Fruit fly (Drosophila melanogaster): ENCODE data around the gene CG8661.

CG8661 gene

dm6 chrX:17284400-17284799, at the start of gene CG8661:
TSS of gene CG8661 (minus strand) at chrX:17284500.
- TF ChIP-seq CG33017 (tag; optimal IDR thresholded peaks at IDR 0.05), result no peak
- no peak for TF ChIP-seq Hr96 (GFP tag; optimal IDR thresholded peaks at IDR 0.05)
- TF ChIP-seq tj (GFP tag; optimal IDR thresholded peaks at IDR 0.05), result no peak
- TF ChIP-seq CG12768 (GFP tag; optimal IDR thresholded peaks at IDR 0.05), result no peak
- TF ChIP-seq bab1 (GFP tag; optimal IDR thresholded peaks at IDR 0.05), result no peak
- no peak for TF ChIP-seq Clk (GFP tag; optimal IDR thresholded peaks at IDR 0.05)
- TF ChIP-seq ovo (GFP tag; optimal IDR thresholded peaks at IDR 0.05), result no peak
- TF ChIP-seq pad (GFP tag; optimal IDR thresholded peaks at IDR 0.05), result no peak
- no peak for TF ChIP-seq kay (GFP tag; ENCODE audit: borderline replicate concordance)
- TF ChIP-seq CG11617 (GFP tag; optimal IDR thresholded peaks at IDR 0.05), result no peak
- no peak for TF ChIP-seq CG7101 (tag; optimal IDR thresholded peaks at IDR 0.05)
- no peak for TF ChIP-seq CG5204 (GFP tag; optimal IDR thresholded peaks at IDR 0.05)
- no peak for TF ChIP-seq toe (GFP tag; optimal IDR thresholded peaks at IDR 0.05)
- no peak for TF ChIP-seq cnc (optimal IDR thresholded peaks at IDR 0.05)
- TF ChIP-seq Mnt (GFP tag; optimal IDR thresholded peaks at IDR 0.05), result no peak
- no peak for TF ChIP-seq cic (GFP tag; optimal IDR thresholded peaks at IDR 0.05)
- no peak for TF ChIP-seq CG7045 (GFP tag; optimal IDR thresholded peaks at IDR 0.05)
- no peak for TF ChIP-seq CG1620 (GFP tag; optimal IDR thresholded peaks at IDR 0.05)

DNA sequence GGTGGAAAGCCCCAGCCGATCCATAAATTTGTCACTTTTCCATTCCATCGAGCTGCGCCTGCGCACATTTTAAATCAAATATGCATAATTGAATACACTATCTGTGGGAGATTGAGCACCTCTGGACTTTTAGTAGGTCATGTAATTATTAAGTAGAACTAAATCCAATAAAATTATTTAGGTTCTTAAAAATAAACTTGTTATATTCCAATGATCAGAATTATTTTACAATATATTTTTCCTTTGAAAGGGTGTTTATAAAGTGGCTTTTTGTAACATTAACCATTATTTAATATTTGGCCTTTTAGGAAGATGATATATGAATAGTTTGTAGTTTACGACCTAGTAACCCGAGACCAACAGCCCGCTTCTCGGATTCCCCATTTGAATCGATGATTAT, 49.8 kb upstream of the CG8661 start:
- no peak for TF ChIP-seq Mnt (GFP tag; optimal IDR thresholded peaks at IDR 0.05)
- no peak for TF ChIP-seq pad (GFP tag; optimal IDR thresholded peaks at IDR 0.05)
- no peak for TF ChIP-seq CG7045 (GFP tag; optimal IDR thresholded peaks at IDR 0.05)
- no peak for TF ChIP-seq CG5204 (GFP tag; optimal IDR thresholded peaks at IDR 0.05)
- no peak for TF ChIP-seq Clk (GFP tag; optimal IDR thresholded peaks at IDR 0.05)
- TF ChIP-seq cnc (optimal IDR thresholded peaks at IDR 0.05), result no peak
- no peak for TF ChIP-seq CG12768 (GFP tag; optimal IDR thresholded peaks at IDR 0.05)
- TF ChIP-seq bab1 (GFP tag; optimal IDR thresholded peaks at IDR 0.05), result no peak
- TF ChIP-seq cic (GFP tag; optimal IDR thresholded peaks at IDR 0.05), result no peak
- TF ChIP-seq CG1620 (GFP tag; optimal IDR thresholded peaks at IDR 0.05), result no peak
- no peak for TF ChIP-seq Hr96 (GFP tag; optimal IDR thresholded peaks at IDR 0.05)
- no peak for TF ChIP-seq kay (GFP tag; ENCODE audit: borderline replicate concordance)
- TF ChIP-seq CG7101 (tag; optimal IDR thresholded peaks at IDR 0.05), result no peak
- no peak for TF ChIP-seq Crg-1 (GFP tag; optimal IDR thresholded peaks at IDR 0.05)
- no peak for TF ChIP-seq CG33017 (tag; optimal IDR thresholded peaks at IDR 0.05)
- TF ChIP-seq ovo (GFP tag; optimal IDR thresholded peaks at IDR 0.05), result no peak
- TF ChIP-seq toe (GFP tag; optimal IDR thresholded peaks at IDR 0.05), result no peak
- no peak for TF ChIP-seq CG11617 (GFP tag; optimal IDR thresholded peaks at IDR 0.05)
- no peak for TF ChIP-seq CG14711 (tag; optimal IDR thresholded peaks at IDR 0.05)
- no peak for TF ChIP-seq tj (GFP tag; optimal IDR thresholded peaks at IDR 0.05)

dm6 chrX:17332390-17332789, 48.1 kb upstream of the CG8661 start:
- TF ChIP-seq ovo (GFP tag; optimal IDR thresholded peaks at IDR 0.05) (no peak), kay (GFP tag; ENCODE audit: borderline replicate concordance) (no peak), CG14711 (tag; optimal IDR thresholded peaks at IDR 0.05) (no peak), CG7101 (tag; optimal IDR thresholded peaks at IDR 0.05) (no peak), CG33017 (tag; optimal IDR thresholded peaks at IDR 0.05) (no peak), CG7045 (GFP tag; optimal IDR thresholded peaks at IDR 0.05) (no peak), pad (GFP tag; optimal IDR thresholded peaks at IDR 0.05) (no peak), tj (GFP tag; optimal IDR thresholded peaks at IDR 0.05) (no peak), Mnt (GFP tag; optimal IDR thresholded peaks at IDR 0.05) (no peak), Clk (GFP tag; optimal IDR thresholded peaks at IDR 0.05) (no peak), CG11617 (GFP tag; optimal IDR thresholded peaks at IDR 0.05) (no peak), toe (GFP tag; optimal IDR thresholded peaks at IDR 0.05) (no peak), CG12768 (GFP tag; optimal IDR thresholded peaks at IDR 0.05) (no peak), Hr96 (GFP tag; optimal IDR thresholded peaks at IDR 0.05) (no peak), CG5204 (GFP tag; optimal IDR thresholded peaks at IDR 0.05) (no peak), Crg-1 (GFP tag; optimal IDR thresholded peaks at IDR 0.05) (no peak), cic (GFP tag; optimal IDR thresholded peaks at IDR 0.05) (no peak), cnc (optimal IDR thresholded peaks at IDR 0.05) (no peak), CG1620 (GFP tag; optimal IDR thresholded peaks at IDR 0.05) (no peak), bab1 (GFP tag; optimal IDR thresholded peaks at IDR 0.05) (no peak)

dm6 chrX:17330678-17331261, 46.5 kb upstream of the CG8661 start:
- no peak for TF ChIP-seq ovo (GFP tag; optimal IDR thresholded peaks at IDR 0.05)

- TF ChIP-seq pad (GFP tag; optimal IDR thresholded peaks at IDR 0.05) (no peak), CG12768 (GFP tag; optimal IDR thresholded peaks at IDR 0.05) (no peak), CG5204 (GFP tag; optimal IDR thresholded peaks at IDR 0.05) (no peak), ovo (GFP tag; optimal IDR thresholded peaks at IDR 0.05) (no peak), Mnt (GFP tag; optimal IDR thresholded peaks at IDR 0.05) (no peak), bab1 (GFP tag; optimal IDR thresholded peaks at IDR 0.05) (no peak), CG7045 (GFP tag; optimal IDR thresholded peaks at IDR 0.05) (no peak), Hr96 (GFP tag; optimal IDR thresholded peaks at IDR 0.05) (no peak), tj (GFP tag; optimal IDR thresholded peaks at IDR 0.05) (no peak), Crg-1 (GFP tag; optimal IDR thresholded peaks at IDR 0.05) (no peak), CG14711 (tag; optimal IDR thresholded peaks at IDR 0.05) (no peak), CG33017 (tag; optimal IDR thresholded peaks at IDR 0.05) (no peak), cnc (optimal IDR thresholded peaks at IDR 0.05) (no peak), CG7101 (tag; optimal IDR thresholded peaks at IDR 0.05) (no peak), cic (GFP tag; optimal IDR thresholded peaks at IDR 0.05) (no peak)
These were observed 45.8 kb upstream of the CG8661 start for dm6 chrX:17329933-17330674.

- TF ChIP-seq kay (GFP tag; ENCODE audit: borderline replicate concordance), result no peak
- TF ChIP-seq tj (GFP tag; optimal IDR thresholded peaks at IDR 0.05), result no peak
- TF ChIP-seq CG12768 (GFP tag; optimal IDR thresholded peaks at IDR 0.05), result no peak
These were observed 38.6 kb upstream of the CG8661 start for dm6 chrX:17322852-17323251.

Data from whole organism, adult.